Fruit fly (Drosophila melanogaster) whole organism, adult: ENCODE measurements around the gene CG6013.
A peak's percentile ranks its signal among the peaks of the same experiment; 100 is the strongest.

Experiments
- CG11617 ChIP-seq: fragments of 200-800 bp; sonication (Bioruptor generic); optimal IDR thresholded peaks from 2 replicates; lab custom pipeline; 2017; ENCODE audit warnings: mild to moderate bottlenecking, missing biosample characterization, missing genetic modification reagents, missing genetic modification characterization
- CG12768 ChIP-seq: fragments of 200-800 bp; sonication (Bioruptor generic); optimal IDR thresholded peaks from 2 replicates; lab custom pipeline; 2017; ENCODE audit warnings: missing biosample characterization, missing genetic modification characterization, mild to moderate bottlenecking, moderate library complexity, missing genetic modification reagents
- CG14711 ChIP-seq: fragments of 200-800 bp; sonication (Bioruptor generic); optimal IDR thresholded peaks from 2 replicates; lab custom pipeline; 2018; ENCODE audit warnings: missing biosample characterization, mild to moderate bottlenecking, missing genetic modification characterization, moderate library complexity
- CG1620 ChIP-seq: fragments of 200-800 bp; sonication (Bioruptor generic); optimal IDR thresholded peaks from 2 replicates; lab custom pipeline; 2016; ENCODE audit warnings: missing biosample characterization, missing genetic modification characterization
- CG33017 ChIP-seq: fragments of 200-800 bp; sonication (Bioruptor generic); optimal IDR thresholded peaks from 2 replicates; lab custom pipeline; 2018; ENCODE audit warnings: missing biosample characterization, mild to moderate bottlenecking, missing genetic modification characterization, moderate library complexity
- CG5204 ChIP-seq: fragments of 200-800 bp; sonication (Bioruptor generic); optimal IDR thresholded peaks from 2 replicates; lab custom pipeline; 2016; ENCODE audit warnings: missing biosample characterization, missing genetic modification characterization
- CG7045 ChIP-seq: fragments of 200-800 bp; sonication (Bioruptor generic); optimal IDR thresholded peaks from 2 replicates; lab custom pipeline; 2017; ENCODE audit warnings: missing biosample characterization, mild to moderate bottlenecking, missing genetic modification characterization
- CG7101 ChIP-seq: fragments of 200-800 bp; sonication (Bioruptor generic); optimal IDR thresholded peaks from 2 replicates; lab custom pipeline; 2018; ENCODE audit warnings: missing biosample characterization, mild to moderate bottlenecking, missing genetic modification characterization, moderate library complexity
- Clk ChIP-seq: fragments of 200-800 bp; sonication (Bioruptor generic); optimal IDR thresholded peaks from 2 replicates; lab custom pipeline; 2017; ENCODE audit warnings: missing biosample characterization, missing genetic modification characterization
- Crg-1 ChIP-seq: fragments of 200-800 bp; sonication (Bioruptor generic); optimal IDR thresholded peaks from 2 replicates; lab custom pipeline; 2016; ENCODE audit warnings: missing biosample characterization, missing genetic modification characterization
- Hr96 ChIP-seq: fragments of 200-800 bp; sonication (Bioruptor generic); optimal IDR thresholded peaks from 2 replicates; lab custom pipeline; 2016; ENCODE audit warnings: missing biosample characterization, missing genetic modification characterization
- Mnt ChIP-seq: fragments of 200-800 bp; sonication (Bioruptor generic); optimal IDR thresholded peaks from 2 replicates; lab custom pipeline; 2016; ENCODE audit warnings: missing biosample characterization, mild to moderate bottlenecking, missing genetic modification characterization
- bab1 ChIP-seq: fragments of 200-800 bp; sonication (Bioruptor generic); optimal IDR thresholded peaks from 3 replicates; lab custom pipeline; 2019; ENCODE audit warnings: missing biosample characterization, mild to moderate bottlenecking, missing genetic modification characterization, moderate library complexity
- cic ChIP-seq: fragments of 200-800 bp; sonication (Bioruptor generic); optimal IDR thresholded peaks from 2 replicates; lab custom pipeline; 2017; ENCODE audit warnings: missing biosample characterization, mild to moderate bottlenecking, missing genetic modification characterization, moderate library complexity
- cnc ChIP-seq, 2 experiments: fragments of >200 bp; optimal IDR thresholded peaks; 2 replicates each; lab custom pipeline; 2017
- kay ChIP-seq: fragments of 200-800 bp; sonication (Bioruptor generic); peaks from one replicate; lab custom pipeline; 2016; ENCODE audit warnings: missing biosample characterization, missing genetic modification characterization, borderline replicate concordance
- ovo ChIP-seq: fragments of 200-800 bp; sonication (Bioruptor generic); optimal IDR thresholded peaks from 2 replicates; lab custom pipeline; 2016; ENCODE audit warnings: missing biosample characterization, missing genetic modification characterization
- pad ChIP-seq: fragments of 200-800 bp; sonication (Bioruptor generic); optimal IDR thresholded peaks from 3 replicates; lab custom pipeline; 2017; ENCODE audit warnings: missing biosample characterization, missing genetic modification characterization, mild to moderate bottlenecking, moderate library complexity, missing genetic modification reagents
- tj ChIP-seq: fragments of 200-800 bp; sonication (Bioruptor generic); optimal IDR thresholded peaks from 3 replicates; lab custom pipeline; 2017; ENCODE audit warnings: missing biosample characterization, mild to moderate bottlenecking, missing genetic modification characterization, moderate library complexity
- toe ChIP-seq: fragments of 200-800 bp; sonication (Bioruptor generic); optimal IDR thresholded peaks from 2 replicates; lab custom pipeline; 2016; ENCODE audit warnings: missing biosample characterization, missing genetic modification characterization

The CG6013 gene

dm6 chr3R:19040685-19041084 is 9.4 kb downstream of the CG6013 start:
- TF ChIP-seq ovo (GFP tag; lab: Kevin White, UChicago) (no peak), toe (GFP tag; lab: Kevin White, UChicago) (no peak), CG14711 (no peak), Hr96 (GFP tag; lab: Kevin White, UChicago) (no peak), pad (GFP tag; lab: Kevin White, UChicago) (no peak), Clk (GFP tag; lab: Kevin White, UChicago) (no peak), CG11617 (no peak), bab1 (GFP tag; lab: Kevin White, UChicago) (no peak), CG5204 (GFP tag; lab: Kevin White, UChicago) (no peak), CG33017 (tag; lab: Kevin White, UChicago) (no peak), cic (GFP tag; lab: Kevin White, UChicago) (no peak), kay (GFP tag; lab: Kevin White, UChicago) (no peak), Mnt (GFP tag; lab: Kevin White, UChicago) (no peak), CG7101 (tag; lab: Kevin White, UChicago) (no peak), CG1620 (GFP tag; lab: Kevin White, UChicago) (no peak), CG12768 (GFP tag; lab: Kevin White, UChicago) (no peak), cnc (optimal IDR thresholded peaks at IDR 0.05; lab: Kevin White, UChicago) (no peak), Crg-1 (GFP tag; lab: Kevin White, UChicago) (no peak), CG7045 (GFP tag; lab: Kevin White, UChicago) (no peak), tj (no peak)

dm6 chr3R:19044638-19045037 is 13.3 kb downstream of the CG6013 start:
- TF ChIP-seq CG5204 (GFP tag; lab: Kevin White, UChicago) (no peak), CG7045 (GFP tag; lab: Kevin White, UChicago) (no peak), Clk (GFP tag; lab: Kevin White, UChicago) (no peak), kay (GFP tag; lab: Kevin White, UChicago) (no peak), Mnt (GFP tag; lab: Kevin White, UChicago) (no peak), CG7101 (tag; lab: Kevin White, UChicago) (no peak), toe (GFP tag; lab: Kevin White, UChicago) (no peak), cic (GFP tag; lab: Kevin White, UChicago) (no peak), ovo (GFP tag; lab: Kevin White, UChicago) (no peak), Crg-1 (GFP tag; lab: Kevin White, UChicago) (no peak), cnc (optimal IDR thresholded peaks at IDR 0.05; lab: Kevin White, UChicago) (no peak), CG33017 (tag; lab: Kevin White, UChicago) (no peak), Hr96 (GFP tag; lab: Kevin White, UChicago) (no peak), CG12768 (GFP tag; lab: Kevin White, UChicago) (no peak), CG14711 (no peak), CG1620 (GFP tag; lab: Kevin White, UChicago) (no peak), bab1 (GFP tag; lab: Kevin White, UChicago) (no peak), tj (no peak), pad (GFP tag; lab: Kevin White, UChicago) (no peak), CG11617 (no peak)

- TF ChIP-seq cic (GFP tag; lab: Kevin White, UChicago) (peak; percentile 76), Mnt (GFP tag; lab: Kevin White, UChicago) (peak; percentile 41), Crg-1 (GFP tag; lab: Kevin White, UChicago) (no peak)
Observed at dm6 chr3R:19051247-19051646, 19.9 kb downstream of the CG6013 start.

dm6 chr3R:19052475-19052874 is 21.2 kb downstream of the CG6013 start:
- no peak for TF ChIP-seq Hr96 (GFP tag; lab: Kevin White, UChicago)
- TF ChIP-seq Clk (GFP tag; lab: Kevin White, UChicago) = no peak
- TF ChIP-seq CG12768 (GFP tag; lab: Kevin White, UChicago) = no peak
- no peak for TF ChIP-seq tj
- no peak for TF ChIP-seq Mnt (GFP tag; lab: Kevin White, UChicago)
- no peak for TF ChIP-seq ovo (GFP tag; lab: Kevin White, UChicago)
- no peak for TF ChIP-seq pad (GFP tag; lab: Kevin White, UChicago)
- no peak for TF ChIP-seq cic (GFP tag; lab: Kevin White, UChicago)
- no peak for TF ChIP-seq CG14711
- TF ChIP-seq CG5204 (GFP tag; lab: Kevin White, UChicago) = no peak
- TF ChIP-seq CG7101 (tag; lab: Kevin White, UChicago) = no peak
- no peak for TF ChIP-seq cnc (optimal IDR thresholded peaks at IDR 0.05; lab: Kevin White, UChicago)
- no peak for TF ChIP-seq kay (GFP tag; lab: Kevin White, UChicago)
- TF ChIP-seq CG7045 (GFP tag; lab: Kevin White, UChicago) = no peak
- no peak for TF ChIP-seq CG33017 (tag; lab: Kevin White, UChicago)
- no peak for TF ChIP-seq Crg-1 (GFP tag; lab: Kevin White, UChicago)
- TF ChIP-seq CG1620 (GFP tag; lab: Kevin White, UChicago) = no peak
- TF ChIP-seq toe (GFP tag; lab: Kevin White, UChicago) = no peak
- TF ChIP-seq CG11617 = no peak

- TF ChIP-seq CG1620 (GFP tag; lab: Kevin White, UChicago) (no peak), cic (GFP tag; lab: Kevin White, UChicago) (no peak), tj (no peak), toe (GFP tag; lab: Kevin White, UChicago) (no peak), Mnt (GFP tag; lab: Kevin White, UChicago) (no peak), CG14711 (no peak), pad (GFP tag; lab: Kevin White, UChicago) (no peak)
Observed at dm6 chr3R:19054839-19055238, 23.5 kb downstream of the CG6013 start.

dm6 chr3R:19056884-19057283 is 25.6 kb downstream of the CG6013 start:
- TF ChIP-seq Hr96 (GFP tag; lab: Kevin White, UChicago) (peak; percentile 8), tj (peak; percentile 10), CG12768 (GFP tag; lab: Kevin White, UChicago) (no peak), pad (GFP tag; lab: Kevin White, UChicago) (no peak), ovo (GFP tag; lab: Kevin White, UChicago) (no peak), cic (GFP tag; lab: Kevin White, UChicago) (no peak)
